Fruit fly (Drosophila melanogaster) Kc167 (cell line): ENCODE measurements around the gene ec.

Source experiments
- Myc ChIP-seq: fragments of >200 bp; optimal IDR thresholded peaks from 2 replicates; lab custom pipeline; 2017; ENCODE audit warnings: missing external identifiers
- Sin3A ChIP-seq: fragments of >200 bp; optimal IDR thresholded peaks from 2 replicates; lab custom pipeline; 2018; ENCODE audit warnings: missing external identifiers
- h ChIP-seq: fragments of >200 bp; optimal IDR thresholded peaks from 3 replicates; lab custom pipeline; 2018; ENCODE audit warnings: missing external identifiers
- insv ChIP-seq: fragments of >200 bp; optimal IDR thresholded peaks from 3 replicates; lab custom pipeline; 2018; ENCODE audit warnings: missing external identifiers
- psq ChIP-seq: fragments of >200 bp; optimal IDR thresholded peaks from 2 replicates; lab custom pipeline; 2017; ENCODE audit warnings: missing external identifiers
- ttk ChIP-seq: sonication (Bioruptor generic); optimal IDR thresholded peaks from 2 replicates; lab custom pipeline; 2017; ENCODE audit warnings: missing external identifiers

DNA sequence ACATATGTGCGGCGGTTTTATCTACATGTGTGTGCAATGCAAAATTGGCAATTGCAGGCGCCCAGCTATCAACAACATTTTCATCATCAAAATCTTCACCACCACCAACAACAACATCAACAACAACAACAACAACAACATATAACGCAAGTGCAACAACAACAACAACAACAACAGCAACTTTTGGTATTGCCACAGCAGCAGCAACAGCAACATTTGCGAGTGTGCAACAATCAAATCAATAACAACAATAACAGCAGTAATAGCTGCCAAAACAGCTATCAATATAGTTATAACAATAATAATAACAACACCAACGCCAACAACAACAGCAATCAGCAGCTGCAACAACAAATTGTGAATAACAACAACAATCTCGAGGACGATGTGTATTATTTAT, 49.1 kb upstream of the ec start:
- TF ChIP-seq h (lab: Kevin White, UChicago), result no peak
- no peak for TF ChIP-seq ttk
- no peak for TF ChIP-seq insv (lab: Kevin White, UChicago)
- no peak for TF ChIP-seq psq (lab: Kevin White, UChicago)
- TF ChIP-seq Myc, result no peak
- no peak for TF ChIP-seq Sin3A (lab: Kevin White, UChicago)
